Fruit fly (Drosophila melanogaster) whole organism, embryonic: Measurements from ENCODE around the gene cwo.

Experiments
- Atf-2 ChIP-seq: fragments of 200-800 bp; sonication (Bioruptor generic); optimal IDR thresholded peaks from 2 replicates; lab custom pipeline; 2016; ENCODE audit warnings: missing biosample characterization, missing genetic modification characterization
- Blimp-1 ChIP-seq: fragments of 200-800 bp; sonication (Bioruptor generic); optimal IDR thresholded peaks from 3 replicates; lab custom pipeline; 2018; ENCODE audit warnings: missing biosample characterization, missing genetic modification characterization, mild to moderate bottlenecking, moderate library complexity, missing genetic modification reagents
- CG11093 ChIP-seq: fragments of 200-800 bp; sonication (Bioruptor generic); IDR thresholded peaks from 3 replicates; pipeline ENCODE4 v1.3.6; 2022; ENCODE audit warnings: missing biosample characterization, missing genetic modification characterization
- CG11696 ChIP-seq: fragments of 200-800 bp; sonication (Bioruptor generic); IDR thresholded peaks from 2 replicates; pipeline ENCODE4 v1.3.6; 2022; ENCODE audit warnings: missing biosample characterization, missing genetic modification characterization
- CG13123 ChIP-seq: fragments of 200-800 bp; sonication (Bioruptor generic); optimal IDR thresholded peaks from 2 replicates; lab custom pipeline; 2016; ENCODE audit warnings: missing biosample characterization, missing genetic modification characterization
- CG13624 ChIP-seq: fragments of 200-800 bp; sonication (Bioruptor generic); optimal IDR thresholded peaks from 2 replicates; lab custom pipeline; 2016; ENCODE audit warnings: missing biosample characterization, missing genetic modification characterization
- CG13775 ChIP-seq: fragments of 200-800 bp; sonication (Bioruptor generic); optimal IDR thresholded peaks from 3 replicates; lab custom pipeline; 2017; ENCODE audit warnings: missing biosample characterization, mild to moderate bottlenecking, missing genetic modification characterization
- CG17186 ChIP-seq: fragments of 200-800 bp; sonication (Bioruptor generic); optimal IDR thresholded peaks from 3 replicates; lab custom pipeline; 2017; ENCODE audit warnings: missing biosample characterization, missing genetic modification reagents, missing genetic modification characterization
- CG18011 ChIP-seq: fragments of 200-800 bp; sonication (Bioruptor generic); optimal IDR thresholded peaks from 2 replicates; lab custom pipeline; 2017; ENCODE audit warnings: missing biosample characterization, missing genetic modification characterization, mild to moderate bottlenecking, moderate library complexity, missing genotype
- CG18764 ChIP-seq: fragments of 200-800 bp; sonication (Bioruptor generic); optimal IDR thresholded peaks from 3 replicates; lab custom pipeline; 2016; ENCODE audit warnings: missing biosample characterization, missing genetic modification characterization
- CG2889 ChIP-seq: fragments of 200-800 bp; sonication (Bioruptor generic); IDR thresholded peaks from 3 replicates; pipeline ENCODE4 v1.3.6; 2022; ENCODE audit warnings: missing biosample characterization, missing genetic modification characterization
- CG32772 ChIP-seq: fragments of 200-800 bp; sonication (Bioruptor generic); IDR thresholded peaks from 2 replicates; pipeline ENCODE4 v1.3.6; 2022; ENCODE audit warnings: missing biosample characterization, missing genetic modification characterization
- CG34224 ChIP-seq: fragments of 200-800 bp; sonication (Bioruptor generic); IDR thresholded peaks from 3 replicates; pipeline ENCODE4 v1.3.6; 2022; ENCODE audit warnings: missing biosample characterization, missing genetic modification characterization; ENCODE audit not compliant: partially characterized antibody
- CG3838 ChIP-seq: fragments of 200-800 bp; sonication (Bioruptor generic); optimal IDR thresholded peaks from 3 replicates; lab custom pipeline; 2016; ENCODE audit warnings: missing biosample characterization, missing genetic modification characterization
- CG3847 ChIP-seq: fragments of 200-800 bp; sonication (Bioruptor generic); IDR thresholded peaks from 2 replicates; pipeline ENCODE4 v1.3.6; 2022; ENCODE audit warnings: missing biosample characterization, missing genetic modification characterization
- CG6683 ChIP-seq: fragments of 200-800 bp; sonication (Bioruptor generic); optimal IDR thresholded peaks from 2 replicates; lab custom pipeline; 2017; ENCODE audit warnings: missing biosample characterization, mild to moderate bottlenecking, missing genetic modification characterization, missing genetic modification reagents
- CG6689 ChIP-seq: fragments of 200-800 bp; sonication (Bioruptor generic); IDR thresholded peaks from 2 replicates; pipeline ENCODE4 v1.3.6; 2022; ENCODE audit warnings: missing biosample characterization, missing genetic modification characterization
- CG6791 ChIP-seq: fragments of 200-800 bp; sonication (Bioruptor generic); IDR thresholded peaks from 3 replicates; pipeline ENCODE4 v1.3.6; 2022; ENCODE audit warnings: missing biosample characterization, missing genetic modification characterization; ENCODE audit not compliant: partially characterized antibody
- CG7556 ChIP-seq: fragments of 200-800 bp; sonication (Bioruptor generic); optimal IDR thresholded peaks from 2 replicates; lab custom pipeline; 2017; ENCODE audit warnings: missing biosample characterization, mild to moderate bottlenecking, missing genetic modification characterization
- CG8478 ChIP-seq: fragments of >200 bp; optimal IDR thresholded peaks from 2 replicates; lab custom pipeline; 2018
- CG9932 ChIP-seq: fragments of 200-800 bp; sonication (Bioruptor generic); IDR thresholded peaks from 2 replicates; pipeline ENCODE4 v1.3.6; 2022; ENCODE audit warnings: missing biosample characterization, missing genetic modification characterization
- CrebB ChIP-seq: fragments of 200-800 bp; sonication (Bioruptor generic); optimal IDR thresholded peaks from 3 replicates; lab custom pipeline; 2018; ENCODE audit warnings: missing biosample characterization, mild to moderate bottlenecking, missing genetic modification characterization
- D19B ChIP-seq: fragments of 200-800 bp; sonication (Bioruptor generic); optimal IDR thresholded peaks from 2 replicates; lab custom pipeline; 2017; ENCODE audit warnings: missing biosample characterization, mild to moderate bottlenecking, missing genetic modification characterization
- Dbx ChIP-seq: fragments of 200-800 bp; sonication (Bioruptor generic); IDR thresholded peaks from 3 replicates; pipeline ENCODE4 v1.3.6; 2022; ENCODE audit warnings: missing biosample characterization, missing genetic modification characterization
- Dp ChIP-seq: fragments of 200-800 bp; sonication (Bioruptor generic); optimal IDR thresholded peaks from 2 replicates; lab custom pipeline; 2018; ENCODE audit warnings: missing biosample characterization, mild to moderate bottlenecking, missing genetic modification characterization, moderate library complexity
- Elba2 ChIP-seq: fragments of 200-800 bp; sonication (Bioruptor generic); optimal IDR thresholded peaks from 3 replicates; lab custom pipeline; 2016; ENCODE audit warnings: missing biosample characterization, missing genetic modification characterization
- Hmr ChIP-seq: fragments of 200-800 bp; sonication (Bioruptor generic); optimal IDR thresholded peaks from 3 replicates; lab custom pipeline; 2017; ENCODE audit warnings: mild to moderate bottlenecking, missing biosample characterization, missing genetic modification reagents, missing genetic modification characterization
- MTF-1 ChIP-seq: fragments of 200-800 bp; sonication (Bioruptor generic); optimal IDR thresholded peaks from 2 replicates; lab custom pipeline; 2018; ENCODE audit warnings: missing biosample characterization, mild to moderate bottlenecking, missing genetic modification characterization, borderline replicate concordance
- NC2β ChIP-seq: fragments of 200-800 bp; sonication (Bioruptor generic); optimal IDR thresholded peaks from 2 replicates; lab custom pipeline; 2016; ENCODE audit warnings: missing biosample characterization, missing genetic modification characterization
- Optix ChIP-seq: fragments of 200-800 bp; sonication (Bioruptor generic); IDR thresholded peaks from 3 replicates; pipeline ENCODE4 v1.3.6; 2022; ENCODE audit warnings: missing biosample characterization, missing genetic modification characterization
- Ravus ChIP-seq: fragments of 200-800 bp; sonication (Bioruptor generic); IDR thresholded peaks from 2 replicates; pipeline ENCODE4 v1.3.6; 2022; ENCODE audit warnings: missing biosample characterization, missing genetic modification characterization
- Sry-β ChIP-seq: fragments of 200-800 bp; sonication (Bioruptor generic); optimal IDR thresholded peaks from 2 replicates; lab custom pipeline; 2018; ENCODE audit warnings: missing biosample characterization, mild to moderate bottlenecking, missing genetic modification characterization, moderate library complexity
- ara ChIP-seq: fragments of 200-800 bp; sonication (Bioruptor generic); IDR thresholded peaks from 2 replicates; pipeline ENCODE4 v1.3.6; 2022; ENCODE audit warnings: missing biosample characterization, missing genetic modification characterization
- bowl ChIP-seq: fragments of 200-800 bp; sonication (Bioruptor generic); IDR thresholded peaks from 2 replicates; pipeline ENCODE4 v1.3.6; 2022; ENCODE audit warnings: missing biosample characterization, missing genetic modification characterization
- emc ChIP-seq: fragments of 200-800 bp; sonication (Bioruptor generic); optimal IDR thresholded peaks from 2 replicates; lab custom pipeline; 2016; ENCODE audit warnings: missing biosample characterization, missing genetic modification characterization
- eve ChIP-seq, 2 experiments: fragments of >200 bp; optimal IDR thresholded peaks; 2 replicates each; lab custom pipeline; 2017; ENCODE audit warnings: missing biosample characterization in 2 of 2, missing genetic modification characterization in 2 of 2
- gcm2 ChIP-seq: fragments of 200-800 bp; sonication (Bioruptor generic); optimal IDR thresholded peaks from 2 replicates; lab custom pipeline; 2016; ENCODE audit warnings: missing biosample characterization, missing genetic modification characterization
- ind ChIP-seq: fragments of 200-800 bp; sonication (Bioruptor generic); optimal IDR thresholded peaks from 3 replicates; lab custom pipeline; 2016; ENCODE audit warnings: missing biosample characterization, missing genetic modification characterization
- knrl ChIP-seq: fragments of 200-800 bp; sonication (Bioruptor generic); IDR thresholded peaks from 3 replicates; pipeline ENCODE4 v1.3.6; 2022; ENCODE audit warnings: missing biosample characterization, missing genetic modification characterization; ENCODE audit not compliant: partially characterized antibody
- maf-S ChIP-seq: fragments of 200-800 bp; sonication (Bioruptor generic); optimal IDR thresholded peaks from 2 replicates; lab custom pipeline; 2016; ENCODE audit warnings: missing biosample characterization, missing genetic modification characterization
- mld ChIP-seq: fragments of 200-800 bp; sonication (Bioruptor generic); IDR thresholded peaks from 3 replicates; pipeline ENCODE4 v1.3.6; 2022; ENCODE audit warnings: missing biosample characterization, missing genetic modification characterization; ENCODE audit not compliant: partially characterized antibody
- nmo ChIP-seq: fragments of 200-800 bp; sonication (Bioruptor generic); optimal IDR thresholded peaks from 2 replicates; lab custom pipeline; 2018; ENCODE audit warnings: missing biosample characterization, mild to moderate bottlenecking, missing genetic modification characterization, moderate library complexity
- p53 ChIP-seq: fragments of 200-800 bp; sonication (Bioruptor generic); optimal IDR thresholded peaks from 2 replicates; lab custom pipeline; 2016; ENCODE audit warnings: missing biosample characterization, missing genetic modification characterization
- peb ChIP-seq: fragments of 200-800 bp; sonication (Bioruptor generic); IDR thresholded peaks from 2 replicates; pipeline ENCODE4 v1.3.6; 2022; ENCODE audit warnings: missing biosample characterization, missing genetic modification characterization
- pzg ChIP-seq: fragments of 200-800 bp; sonication (Bioruptor generic); optimal IDR thresholded peaks from 3 replicates; lab custom pipeline; 2018; ENCODE audit warnings: missing biosample characterization, mild to moderate bottlenecking, missing genetic modification characterization, moderate library complexity
- rib ChIP-seq: fragments of 200-800 bp; sonication (Bioruptor generic); IDR thresholded peaks from 2 replicates; pipeline ENCODE4 v1.3.6; 2022; ENCODE audit warnings: missing biosample characterization, missing genetic modification characterization
- sd ChIP-seq: fragments of 200-800 bp; sonication (Bioruptor generic); optimal IDR thresholded peaks from 3 replicates; lab custom pipeline; 2018; ENCODE audit warnings: missing biosample characterization, mild to moderate bottlenecking, missing genetic modification characterization, moderate library complexity
- sqz ChIP-seq: fragments of 200-800 bp; sonication (Bioruptor generic); optimal IDR thresholded peaks from 3 replicates; lab custom pipeline; 2018; ENCODE audit warnings: missing biosample characterization, mild to moderate bottlenecking, missing genetic modification characterization
- tap ChIP-seq: fragments of 200-800 bp; optimal IDR thresholded peaks from 3 replicates; lab custom pipeline; 2019; ENCODE audit warnings: missing biosample characterization, mild to moderate bottlenecking, missing genetic modification characterization, moderate library complexity
- wdn ChIP-seq: fragments of 200-800 bp; sonication (Bioruptor generic); IDR thresholded peaks from 2 replicates; pipeline ENCODE4 v1.3.6; 2022; ENCODE audit warnings: missing biosample characterization, missing genetic modification characterization

cwo gene

DNA sequence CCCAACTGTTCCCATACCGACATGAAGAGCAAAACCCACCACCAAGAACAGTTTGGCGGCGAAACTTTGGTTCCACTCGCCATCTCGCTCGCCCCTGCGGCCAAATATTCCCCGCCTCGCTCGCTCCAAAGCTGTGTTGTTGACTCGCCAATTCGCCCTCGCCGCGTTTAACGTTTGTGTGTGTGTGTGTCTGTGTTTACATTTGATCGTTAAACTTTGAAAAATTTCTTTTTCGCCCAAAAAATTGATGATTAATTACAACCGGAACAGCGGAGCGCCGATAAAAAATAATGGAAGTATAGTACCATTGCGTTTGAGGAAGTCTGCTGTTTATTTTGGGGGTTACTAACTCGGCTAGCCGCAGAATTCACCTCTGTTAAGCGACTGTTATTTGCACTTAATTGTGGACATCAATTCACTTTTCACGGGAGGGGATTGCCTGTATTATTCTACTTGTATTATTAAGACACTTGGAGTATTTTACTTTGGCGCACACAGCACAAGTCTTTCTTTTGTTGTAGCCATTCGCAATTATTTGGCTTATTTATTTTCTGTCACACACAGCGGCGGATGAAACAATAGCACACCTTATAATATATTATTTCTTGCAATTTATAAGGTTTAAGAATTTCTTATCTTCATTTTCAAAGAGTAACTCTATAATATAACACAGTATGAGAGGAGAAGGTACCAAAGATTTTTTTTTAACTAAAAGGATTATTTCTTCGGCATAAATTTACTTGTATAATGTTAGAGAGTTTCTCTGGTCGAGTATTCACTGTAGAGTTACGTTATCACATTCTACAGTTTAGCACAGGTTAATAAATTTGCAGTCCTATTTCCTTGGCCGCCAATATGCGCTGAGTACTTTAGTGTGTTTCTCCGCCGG is 37.1 kb upstream of the cwo start (continued):
- peak; percentile 62 for TF ChIP-seq gcm2
- TF ChIP-seq Sry-β (GFP tag; lab: Kevin White, UChicago), result peak; percentile 7
- TF ChIP-seq CG32772 (GFP tag; lab: Robert Waterston, UW), result no peak
- peak; percentile 91 for TF ChIP-seq Hmr
- no peak for TF ChIP-seq Elba2
- peak; percentile 37 for TF ChIP-seq emc
- no peak for TF ChIP-seq Ravus (GFP tag; lab: Robert Waterston, UW)
- peak; percentile 68 for TF ChIP-seq CG8478 (lab: Kevin White, UChicago)
- TF ChIP-seq sqz (GFP tag; lab: Kevin White, UChicago), result peak; percentile 70
- no peak for TF ChIP-seq CG11696
- peak; percentile 66 for TF ChIP-seq MTF-1
- TF ChIP-seq CG18764 (GFP tag; lab: Kevin White, UChicago), result peak; percentile 60
- TF ChIP-seq p53 (GFP tag; lab: Kevin White, UChicago), result no peak
- TF ChIP-seq rib (GFP tag; lab: Robert Waterston, UW), result no peak
- TF ChIP-seq CrebB (tag; lab: Kevin White, UChicago), result peak; percentile 85
- no peak for TF ChIP-seq CG2889 (GFP tag; lab: Robert Waterston, UW)
- TF ChIP-seq peb (GFP tag; lab: Robert Waterston, UW), result no peak
- no peak for TF ChIP-seq Dp (GFP tag; lab: Kevin White, UChicago)
- no peak for TF ChIP-seq CG17186 (GFP tag; lab: Kevin White, UChicago)
- TF ChIP-seq tap (tag; lab: Kevin White, UChicago), result peak; percentile 75
- peak; percentile 68 for TF ChIP-seq maf-S
- TF ChIP-seq CG6689 (GFP tag; lab: Robert Waterston, UW), result no peak
- peak in 1 of 2 experiments; percentile 92 for TF ChIP-seq eve (GFP tag; optimal IDR thresholded peaks at IDR 0.05; lab: Kevin White, UChicago)
- peak; percentile 78 for TF ChIP-seq D19B (GFP tag; lab: Kevin White, UChicago)
- TF ChIP-seq wdn, result no peak
- peak; percentile 78 for TF ChIP-seq ind (GFP tag; lab: Kevin White, UChicago)
- TF ChIP-seq mld (GFP tag; lab: Robert Waterston, UW), result no peak
- no peak for TF ChIP-seq knrl (GFP tag; lab: Robert Waterston, UW)
- peak; percentile 42 for TF ChIP-seq sd (tag; lab: Kevin White, UChicago)
- TF ChIP-seq nmo (GFP tag; lab: Kevin White, UChicago), result peak; percentile 85
- no peak for TF ChIP-seq ara (GFP tag; lab: Robert Waterston, UW)
- TF ChIP-seq CG7556 (GFP tag; lab: Kevin White, UChicago), result peak; percentile 91
- TF ChIP-seq CG34224, result no peak
- TF ChIP-seq CG13624 (GFP tag; lab: Kevin White, UChicago), result peak; percentile 88
- no peak for TF ChIP-seq CG3847
- peak; percentile 70 for TF ChIP-seq CG18011 (GFP tag; lab: Kevin White, UChicago)
- peak; percentile 51 for TF ChIP-seq CG6683 (GFP tag; lab: Kevin White, UChicago)
- peak; percentile 89 for TF ChIP-seq CG13775 (GFP tag; lab: Kevin White, UChicago)
- TF ChIP-seq Dbx (GFP tag; lab: Robert Waterston, UW), result no peak
- peak; percentile 41 for TF ChIP-seq pzg (GFP tag; lab: Kevin White, UChicago)
- no peak for TF ChIP-seq CG13123
- TF ChIP-seq CG9932 (GFP tag; lab: Robert Waterston, UW), result no peak
- peak; percentile 43 for TF ChIP-seq NC2β (GFP tag; lab: Kevin White, UChicago)
- no peak for TF ChIP-seq Optix (GFP tag; lab: Robert Waterston, UW)
- no peak for TF ChIP-seq bowl
- peak; percentile 55 for TF ChIP-seq Blimp-1 (GFP tag; lab: Kevin White, UChicago)
- peak; percentile 52 for TF ChIP-seq CG3838 (GFP tag; lab: Kevin White, UChicago)
- TF ChIP-seq CG11093 (GFP tag; lab: Robert Waterston, UW), result peak; percentile 70; the same call in 2 of the 3 replicates
- no peak for TF ChIP-seq CG6791 (GFP tag; lab: Robert Waterston, UW)
- TF ChIP-seq Atf-2 (GFP tag; lab: Kevin White, UChicago), result peak; percentile 53
